Worm (Caenorhabditis elegans) whole organism, midembryonic: ENCODE measurements around the gene nlp-18.

ENCODE experiments used
- T22C8.4 ChIP-seq: fragments of 200-800 bp; sonication (Bioruptor generic); IDR thresholded peaks from 2 replicates; pipeline ENCODE4 v1.3.6; 2022; ENCODE audit warnings: missing genetic modification characterization, missing compliant biosample characterization
- cog-1 ChIP-seq: sonication (generic microtip); optimal IDR thresholded peaks from 2 replicates; lab custom pipeline; 2016; ENCODE audit warnings: missing genetic modification characterization, missing compliant biosample characterization
- flt-1 ChIP-seq: fragments of 200-800 bp; sonication (Bioruptor generic); IDR thresholded peaks from 2 replicates; pipeline ENCODE4 v1.3.6; 2022; ENCODE audit warnings: missing genetic modification characterization, missing compliant biosample characterization
- klf-2 ChIP-seq: fragments of 200-800 bp; sonication (Bioruptor generic); conservative IDR thresholded peaks from 2 replicates; pipeline ENCODE4 v1.3.6; 2022; ENCODE audit warnings: missing genetic modification reagents, missing genetic modification characterization, missing compliant biosample characterization
- med-1 ChIP-seq: sonication (generic microtip); optimal IDR thresholded peaks from 2 replicates; lab custom pipeline; 2017; ENCODE audit warnings: missing genetic modification characterization, mild to moderate bottlenecking, missing compliant biosample characterization, antibody characterized with exemption, missing genetic modification reagents; ENCODE audit not compliant: insufficient read depth
- tab-1 ChIP-seq: fragments of 200-800 bp; sonication (Bioruptor generic); IDR thresholded peaks from 2 replicates; pipeline ENCODE4 v1.3.6; 2022; ENCODE audit warnings: missing genetic modification characterization, missing compliant biosample characterization
- ztf-29 ChIP-seq: fragments of 200-800 bp; sonication (Bioruptor generic); IDR thresholded peaks from 2 replicates; pipeline ENCODE4 v1.3.6; 2022; ENCODE audit warnings: missing genetic modification reagents, missing genetic modification characterization, missing compliant biosample characterization

ce11 chrII:10990592-10990991 lies 39.6 kb downstream of the nlp-18 start:
- TF ChIP-seq klf-2 (no peak), med-1 (no peak), tab-1 (no peak), T22C8.4 (GFP tag; lab: Robert Waterston, UW) (no peak), flt-1 (GFP tag; lab: Robert Waterston, UW) (no peak), cog-1 (peak; percentile 26), ztf-29 (0 out of 2 replicates have a peak, but pooled peaks have one; percentile 13)
